Worm (Caenorhabditis elegans) whole organism, mixed stage, embryonic: ENCODE data around the gene pqn-89.

Experiments used
- ces-1 ChIP-seq: fragments of 150-350 bp; optimal IDR thresholded peaks from 2 replicates; lab custom pipeline; 2014; ENCODE audit warnings: missing biosample characterization, missing genetic modification reagents, missing genetic modification characterization
- elt-1 ChIP-seq: sonication (generic microtip); optimal IDR thresholded peaks from 2 replicates; lab custom pipeline; 2017; ENCODE audit warnings: missing genetic modification characterization, mild to moderate bottlenecking, missing compliant biosample characterization, antibody characterized with exemption, moderate library complexity, borderline replicate concordance; ENCODE audit not compliant: insufficient read depth
- lin-13 ChIP-seq: fragments of 150-350 bp; optimal IDR thresholded peaks from 2 replicates; lab custom pipeline; 2014; ENCODE audit warnings: missing biosample characterization, missing genetic modification characterization
- pha-4 ChIP-seq: fragments of 150-350 bp; optimal IDR thresholded peaks from 2 replicates; lab custom pipeline; 2018; ENCODE audit warnings: missing biosample characterization, missing genetic modification reagents, missing genetic modification characterization

- no peak for TF ChIP-seq pha-4 (tag; lab: Kevin White, UChicago)
- no peak for TF ChIP-seq lin-13 (tag; lab: Kevin White, UChicago)
- TF ChIP-seq elt-1 (tag; lab: Kevin White, UChicago) = no peak
- TF ChIP-seq ces-1 (GFP tag; lab: Kevin White, UChicago) = no peak
Observed at ce11 chrIV:6500433-6500832, 6.1 kb upstream of the pqn-89 start.
